Fruit fly (Drosophila melanogaster) whole organism, wandering third instar larva: ENCODE data around the gene Bili.
"Not testable (repeated sequence)": the region's sequence is repeated elsewhere in the genome, so short reads cannot be mapped to it uniquely, and the experiment has no call there.

Experiments used
- Abd-B ChIP-seq: fragments of >200 bp; optimal IDR thresholded peaks from 2 replicates; lab custom pipeline; 2017; ENCODE audit warnings: missing biosample characterization, missing genetic modification characterization
- CG32264 ChIP-seq: fragments of 200-800 bp; sonication (Bioruptor generic); optimal IDR thresholded peaks from 2 replicates; lab custom pipeline; 2016; ENCODE audit warnings: missing biosample characterization, missing genetic modification characterization
- CG9705 ChIP-seq: fragments of 200-800 bp; sonication (Bioruptor generic); optimal IDR thresholded peaks from 2 replicates; lab custom pipeline; 2018; ENCODE audit warnings: missing biosample characterization, mild to moderate bottlenecking, missing genetic modification characterization
- CrebA ChIP-seq: fragments of 200-800 bp; sonication (Bioruptor generic); optimal IDR thresholded peaks from 2 replicates; lab custom pipeline; 2016; ENCODE audit warnings: missing biosample characterization, mild to moderate bottlenecking, missing genetic modification characterization, borderline replicate concordance
- Dfd ChIP-seq: fragments of >200 bp; optimal IDR thresholded peaks from 2 replicates; lab custom pipeline; 2017; ENCODE audit warnings: missing biosample characterization, missing genetic modification characterization
- Dif ChIP-seq: fragments of 200-275, 200-300 bp; sonication (Bioruptor generic); optimal IDR thresholded peaks from 2 replicates; lab custom pipeline; 2018; ENCODE audit warnings: missing biosample characterization, missing genetic modification characterization; ENCODE audit not compliant: partially characterized antibody
- GATAd ChIP-seq: sonication (Bioruptor generic); optimal IDR thresholded peaks from 2 replicates; lab custom pipeline; 2016; ENCODE audit warnings: missing biosample characterization, missing genetic modification characterization
- HLH106 ChIP-seq: fragments of 200-800 bp; optimal IDR thresholded peaks from 3 replicates; lab custom pipeline; 2019; ENCODE audit warnings: missing biosample characterization, mild to moderate bottlenecking, missing genetic modification characterization, moderate library complexity
- Hnf4 ChIP-seq: fragments of 200-800 bp; sonication (Bioruptor generic); optimal IDR thresholded peaks from 2 replicates; lab custom pipeline; 2016; ENCODE audit warnings: missing biosample characterization, mild to moderate bottlenecking, missing genetic modification characterization
- Hr78 ChIP-seq: fragments of >200 bp; optimal IDR thresholded peaks from 2 replicates; lab custom pipeline; 2017; ENCODE audit warnings: missing biosample characterization, missing genetic modification characterization
- Jra ChIP-seq: sonication (Bioruptor generic); optimal IDR thresholded peaks from 2 replicates; lab custom pipeline; 2016; ENCODE audit warnings: missing biosample characterization, missing genetic modification characterization
- Myc ChIP-seq: fragments of >200 bp; optimal IDR thresholded peaks from 2 replicates; lab custom pipeline; 2017
- N ChIP-seq: fragments of >200 bp; optimal IDR thresholded peaks from 2 replicates; lab custom pipeline; 2018; ENCODE audit warnings: missing biosample characterization, missing external identifiers, missing genetic modification characterization
- OdsH ChIP-seq: fragments of 200-800 bp; sonication (Bioruptor generic); optimal IDR thresholded peaks from 2 replicates; lab custom pipeline; 2016; ENCODE audit warnings: missing biosample characterization, mild to moderate bottlenecking, missing genetic modification characterization
- Rel ChIP-seq, 2 experiments: fragments of 200-800 bp; sonication (Bioruptor generic) in 1 of 2; optimal IDR thresholded peaks; 2 replicates in 1 of 2; 3 replicates in 1 of 2; lab custom pipeline; 2016 to 2019; ENCODE audit warnings: mild to moderate bottlenecking in 2 of 2, missing biosample characterization in 2 of 2, missing genetic modification characterization in 2 of 2, moderate library complexity in 1 of 2
- Sp1 ChIP-seq: fragments of 200-800 bp; sonication (Bioruptor generic); optimal IDR thresholded peaks from 3 replicates; lab custom pipeline; 2019; ENCODE audit warnings: missing biosample characterization, mild to moderate bottlenecking, missing genetic modification characterization, moderate library complexity
- Vsx2 ChIP-seq: fragments of 200-300, 225-300 bp; sonication (Bioruptor generic); optimal IDR thresholded peaks from 2 replicates; lab custom pipeline; 2018; ENCODE audit warnings: missing biosample characterization, missing genetic modification characterization; ENCODE audit not compliant: partially characterized antibody
- br ChIP-seq: fragments of 200-800 bp; sonication (Bioruptor generic); optimal IDR thresholded peaks from 2 replicates; lab custom pipeline; 2016; ENCODE audit warnings: missing biosample characterization, missing genetic modification characterization
- dl ChIP-seq, 2 experiments: fragments of 175-275, 200-275 bp in 1 of 2; fragments of 200-275 bp in 1 of 2; sonication (Bioruptor generic); optimal IDR thresholded peaks; lab custom pipeline; 2018; ENCODE audit warnings: mild to moderate bottlenecking in 2 of 2, missing biosample characterization in 2 of 2, missing genetic modification characterization in 2 of 2, moderate library complexity in 2 of 2; ENCODE audit not compliant: partially characterized antibody in 2 of 2, insufficient read depth in 1 of 2
- dsf ChIP-seq: sonication (Bioruptor generic); optimal IDR thresholded peaks from 2 replicates; lab custom pipeline; 2016; ENCODE audit warnings: missing biosample characterization, missing genetic modification characterization, borderline replicate concordance
- foxo ChIP-seq, 2 experiments: fragments of 200-800 bp; sonication (Bioruptor generic); optimal IDR thresholded peaks; 2 replicates in 1 of 2; 3 replicates in 1 of 2; lab custom pipeline; 2016 to 2017; ENCODE audit warnings: missing biosample characterization in 2 of 2, missing genetic modification characterization in 2 of 2
- fru ChIP-seq: fragments of 200-800 bp; sonication (Bioruptor generic); optimal IDR thresholded peaks from 3 replicates; lab custom pipeline; 2016; ENCODE audit warnings: missing biosample characterization, mild to moderate bottlenecking, missing genetic modification characterization
- h ChIP-seq: fragments of 200-800 bp; sonication (Bioruptor generic); optimal IDR thresholded peaks from 3 replicates; lab custom pipeline; 2016; ENCODE audit warnings: missing biosample characterization, mild to moderate bottlenecking, missing genetic modification characterization
- lola ChIP-seq: fragments of >200 bp; optimal IDR thresholded peaks from 2 replicates; lab custom pipeline; 2017; ENCODE audit warnings: missing biosample characterization, missing genetic modification characterization
- pan ChIP-seq: fragments of >200 bp; optimal IDR thresholded peaks from 2 replicates; lab custom pipeline; 2017
- rgr ChIP-seq: fragments of 200-800 bp; sonication (Bioruptor generic); optimal IDR thresholded peaks from 3 replicates; lab custom pipeline; 2016; ENCODE audit warnings: missing biosample characterization, mild to moderate bottlenecking, missing genetic modification characterization
- sage ChIP-seq: fragments of 200-800 bp; sonication (Bioruptor generic); optimal IDR thresholded peaks from 2 replicates; lab custom pipeline; 2016; ENCODE audit warnings: missing biosample characterization, mild to moderate bottlenecking, missing genetic modification characterization
- sv ChIP-seq: fragments of 200-800 bp; sonication (Bioruptor generic); optimal IDR thresholded peaks from 3 replicates; lab custom pipeline; 2016; ENCODE audit warnings: missing biosample characterization, missing genetic modification characterization
- tai ChIP-seq: sonication (Bioruptor generic); optimal IDR thresholded peaks from 2 replicates; lab custom pipeline; 2016; ENCODE audit warnings: missing biosample characterization, missing genetic modification characterization
- woc ChIP-seq: sonication (Bioruptor generic); optimal IDR thresholded peaks from 2 replicates; lab custom pipeline; 2016; ENCODE audit warnings: missing biosample characterization, mild to moderate bottlenecking, missing genetic modification characterization

Gene Bili

dm6 chr3R:25131042-25131441 is at the start of gene Bili:
TSS of gene Bili (plus strand) at chr3R:25131306.
- TF ChIP-seq pan (lab: Kevin White, UChicago); fru (GFP tag; lab: Kevin White, UChicago); rgr: not testable (repeated sequence)

dm6 chr3R:25082348-25082747 is 48.8 kb upstream of the Bili start, which contains the start of gene fd96Ca:
TSS of gene fd96Ca (plus strand) at chr3R:25082684.
- TF ChIP-seq sv (no peak), woc (peak; percentile 38), Dif (GFP tag; lab: Kevin White, UChicago) (peak; percentile 38), Vsx2 (GFP tag; lab: Kevin White, UChicago) (peak; percentile 67)

dm6 chr3R:25094639-25095038 is 36.5 kb upstream of the Bili start, which contains the start of gene fd96Cb:
TSS of gene fd96Cb (plus strand) at chr3R:25095012.
- TF ChIP-seq h (GFP tag; lab: Kevin White, UChicago) (no peak), dsf (GFP tag; lab: Kevin White, UChicago) (no peak), Dfd (GFP tag; lab: Kevin White, UChicago) (no peak), CrebA (GFP tag; lab: Kevin White, UChicago) (no peak), N (GFP tag; lab: Kevin White, UChicago) (no peak), tai (GFP tag; lab: Kevin White, UChicago) (no peak), Rel (GFP tag; optimal IDR thresholded peaks at IDR 0.05; lab: Kevin White, UChicago) (no peak), Rel (tag; optimal IDR thresholded peaks at IDR 0.05; lab: Kevin White, UChicago) (peak; percentile 16), Dif (GFP tag; lab: Kevin White, UChicago) (peak; percentile 94), Abd-B (GFP tag; lab: Kevin White, UChicago) (no peak), Myc (no peak), pan (lab: Kevin White, UChicago) (no peak), br (GFP tag; lab: Kevin White, UChicago) (no peak), dl (GFP tag; optimal IDR thresholded peaks at IDR 0.05; lab: Kevin White, UChicago; ENCODE audit: insufficient read depth in 1 of 2, partially characterized antibody in 2 of 2) (peak; percentile 30 to 74), CG32264 (GFP tag; lab: Kevin White, UChicago) (no peak), sage (GFP tag; lab: Kevin White, UChicago) (no peak), Jra (GFP tag; lab: Kevin White, UChicago) (no peak), lola (GFP tag; lab: Kevin White, UChicago) (no peak), Hnf4 (GFP tag; lab: Kevin White, UChicago) (no peak), foxo (GFP tag; optimal IDR thresholded peaks at IDR 0.05; lab: Kevin White, UChicago) (no peak), Hr78 (no peak), rgr (no peak), GATAd (GFP tag; lab: Kevin White, UChicago) (no peak), HLH106 (no peak), fru (GFP tag; lab: Kevin White, UChicago) (no peak), Vsx2 (GFP tag; lab: Kevin White, UChicago) (peak; percentile 96), Sp1 (no peak)

dm6 chr3R:25097486-25097885 is 33.6 kb upstream of the Bili start, which contains the start of the genes CG33095 and CG33096:
TSS of gene CG33095 (plus strand) at chr3R:25097672.
TSS of gene CG33096 (plus strand) at chr3R:25097672.
- TF ChIP-seq HLH106 (no peak), CG9705 (GFP tag; lab: Kevin White, UChicago) (no peak), OdsH (GFP tag; lab: Kevin White, UChicago) (no peak), sage (GFP tag; lab: Kevin White, UChicago) (no peak), woc (peak; percentile 62), Dif (GFP tag; lab: Kevin White, UChicago) (peak; percentile 19)

- no peak for TF ChIP-seq sage (GFP tag; lab: Kevin White, UChicago)
- no peak for TF ChIP-seq sv
- TF ChIP-seq fru (GFP tag; lab: Kevin White, UChicago): no peak
- no peak for TF ChIP-seq OdsH (GFP tag; lab: Kevin White, UChicago)
- no peak for TF ChIP-seq GATAd (GFP tag; lab: Kevin White, UChicago)
- no peak for TF ChIP-seq CG32264 (GFP tag; lab: Kevin White, UChicago)
- TF ChIP-seq Abd-B (GFP tag; lab: Kevin White, UChicago): no peak
Observed at dm6 chr3R:25102253-25102652, 28.9 kb upstream of the Bili start, which contains the start of gene CG45095. TSS of gene CG45095 (plus strand) at chr3R:25102553.
